Fruit fly (Drosophila melanogaster) whole organism, prepupa: ENCODE data around the gene Osbp.

Source experiments
- Blimp-1 ChIP-seq: fragments of 200-800 bp; sonication (Bioruptor generic); optimal IDR thresholded peaks from 3 replicates; lab custom pipeline; 2017; ENCODE audit warnings: missing biosample characterization, missing genetic modification characterization, mild to moderate bottlenecking, moderate library complexity, missing genetic modification reagents
- CG10631 ChIP-seq: fragments of 200-800 bp; sonication (Bioruptor generic); optimal IDR thresholded peaks from 2 replicates; lab custom pipeline; 2016; ENCODE audit warnings: missing biosample characterization, missing genetic modification characterization
- CG11762 ChIP-seq: fragments of 200-800 bp; sonication (Bioruptor generic); optimal IDR thresholded peaks from 3 replicates; lab custom pipeline; 2016; ENCODE audit warnings: missing biosample characterization, missing genetic modification characterization; ENCODE audit not compliant: insufficient read depth
- CG11902 ChIP-seq: fragments of 200-800 bp; sonication (Bioruptor generic); optimal IDR thresholded peaks from 3 replicates; lab custom pipeline; 2016; ENCODE audit warnings: missing biosample characterization, missing genetic modification characterization
- CG15336 ChIP-seq: fragments of 200-800 bp; sonication (Bioruptor generic); IDR thresholded peaks from 2 replicates; pipeline ENCODE4 v1.3.6; 2022; ENCODE audit warnings: missing biosample characterization, missing genetic modification characterization
- CG1621 ChIP-seq: fragments of 200-800 bp; sonication (Bioruptor generic); optimal IDR thresholded peaks from 3 replicates; lab custom pipeline; 2018; ENCODE audit warnings: missing biosample characterization, mild to moderate bottlenecking, missing genetic modification characterization
- CG16779 ChIP-seq: fragments of 200-800 bp; sonication (Bioruptor generic); optimal IDR thresholded peaks from 3 replicates; lab custom pipeline; 2017; ENCODE audit warnings: missing biosample characterization, mild to moderate bottlenecking, missing genetic modification characterization
- CG3032 ChIP-seq: fragments of 200-800 bp; optimal IDR thresholded peaks from 2 replicates; lab custom pipeline; 2019; ENCODE audit warnings: missing biosample characterization, mild to moderate bottlenecking, missing genetic modification characterization, moderate library complexity
- CG31627 ChIP-seq: fragments of 200-800 bp; sonication (Bioruptor generic); optimal IDR thresholded peaks from 3 replicates; lab custom pipeline; 2016; ENCODE audit warnings: missing biosample characterization, missing genetic modification characterization
- CG34406 ChIP-seq: fragments of 200-800 bp; sonication (Bioruptor generic); optimal IDR thresholded peaks from 3 replicates; lab custom pipeline; 2016; ENCODE audit warnings: missing biosample characterization, missing genetic modification characterization
- CG3919 ChIP-seq: fragments of 200-800 bp; sonication (Bioruptor generic); optimal IDR thresholded peaks from 3 replicates; lab custom pipeline; 2016; ENCODE audit warnings: missing biosample characterization, missing genetic modification characterization
- CG4318 ChIP-seq: fragments of 200-800 bp; sonication (Bioruptor generic); optimal IDR thresholded peaks from 3 replicates; lab custom pipeline; 2017; ENCODE audit warnings: missing biosample characterization, mild to moderate bottlenecking, missing genetic modification characterization
- CG6163 ChIP-seq: fragments of 200-800 bp; sonication (Bioruptor generic); IDR thresholded peaks from 3 replicates; pipeline ENCODE4 v1.3.6; 2022; ENCODE audit warnings: missing biosample characterization, missing genetic modification characterization
- CG6276 ChIP-seq: fragments of 200-800 bp; sonication (Bioruptor generic); optimal IDR thresholded peaks from 2 replicates; lab custom pipeline; 2017; ENCODE audit warnings: missing biosample characterization, mild to moderate bottlenecking, missing genetic modification characterization
- CG6792 ChIP-seq: fragments of 200-800 bp; sonication (Bioruptor generic); optimal IDR thresholded peaks from 3 replicates; lab custom pipeline; 2016; ENCODE audit warnings: missing biosample characterization, missing genetic modification characterization
- CG6808 ChIP-seq: fragments of 200-800 bp; sonication (Bioruptor generic); optimal IDR thresholded peaks from 3 replicates; lab custom pipeline; 2017; ENCODE audit warnings: missing biosample characterization, missing genetic modification characterization, mild to moderate bottlenecking, moderate library complexity, missing genetic modification reagents
- CG6854 ChIP-seq: fragments of 200-800 bp; sonication (Bioruptor generic); optimal IDR thresholded peaks from 2 replicates; lab custom pipeline; 2017; ENCODE audit warnings: missing biosample characterization, mild to moderate bottlenecking, missing genetic modification characterization
- CG7368 ChIP-seq: fragments of 200-800 bp; sonication (Bioruptor generic); optimal IDR thresholded peaks from 3 replicates; lab custom pipeline; 2016; ENCODE audit warnings: missing biosample characterization, missing genetic modification characterization
- CG8119 ChIP-seq: fragments of 200-800 bp; sonication (Bioruptor generic); IDR thresholded peaks from 3 replicates; pipeline ENCODE4 v1.3.6; 2022; ENCODE audit warnings: missing biosample characterization, missing genetic modification characterization
- CG8319 ChIP-seq: fragments of 200-800 bp; sonication (Bioruptor generic); optimal IDR thresholded peaks from 3 replicates; lab custom pipeline; 2016; ENCODE audit warnings: missing biosample characterization, missing genetic modification characterization
- CG8632 ChIP-seq: fragments of 200-800 bp; sonication (Bioruptor generic); optimal IDR thresholded peaks from 3 replicates; lab custom pipeline; 2016; ENCODE audit warnings: missing biosample characterization, missing genetic modification characterization
- CG9139 ChIP-seq: fragments of 200-800 bp; sonication (Bioruptor generic); optimal IDR thresholded peaks from 3 replicates; lab custom pipeline; 2017; ENCODE audit warnings: missing biosample characterization, mild to moderate bottlenecking, missing genetic modification characterization
- Eip75B ChIP-seq: fragments of 200-800 bp; sonication (Bioruptor generic); optimal IDR thresholded peaks from 3 replicates; lab custom pipeline; 2016; ENCODE audit warnings: missing biosample characterization, missing genetic modification characterization
- Eip78C ChIP-seq: fragments of 200-800 bp; sonication (Bioruptor generic); peaks from one replicate; lab custom pipeline; 2016; ENCODE audit warnings: missing biosample characterization, missing genetic modification characterization
- Ets21C ChIP-seq: fragments of 200-800 bp; sonication (Bioruptor generic); optimal IDR thresholded peaks from 3 replicates; lab custom pipeline; 2016; ENCODE audit warnings: missing biosample characterization, missing genetic modification characterization
- Ets96B ChIP-seq: fragments of 200-800 bp; optimal IDR thresholded peaks from 2 replicates; lab custom pipeline; 2019; ENCODE audit warnings: missing biosample characterization, mild to moderate bottlenecking, missing genetic modification characterization, moderate library complexity
- Gug ChIP-seq: fragments of 200-800 bp; sonication (Bioruptor generic); IDR thresholded peaks from 2 replicates; pipeline ENCODE4 v1.3.6; 2022; ENCODE audit warnings: missing biosample characterization, missing genetic modification characterization
- Hr39 ChIP-seq: fragments of 200-800 bp; sonication (Bioruptor generic); optimal IDR thresholded peaks from 2 replicates; lab custom pipeline; 2016; ENCODE audit warnings: missing biosample characterization, missing genetic modification characterization
- Hr4 ChIP-seq: fragments of 200-800 bp; sonication (Bioruptor generic); optimal IDR thresholded peaks from 3 replicates; lab custom pipeline; 2016; ENCODE audit warnings: missing biosample characterization, missing genetic modification characterization
- Lpt ChIP-seq: fragments of 200-800 bp; sonication (Bioruptor generic); optimal IDR thresholded peaks from 3 replicates; lab custom pipeline; 2016; ENCODE audit warnings: missing biosample characterization, missing genetic modification characterization
- Met ChIP-seq: fragments of 200-800 bp; sonication (Bioruptor generic); optimal IDR thresholded peaks from 3 replicates; lab custom pipeline; 2016; ENCODE audit warnings: missing biosample characterization, missing genetic modification characterization
- Smox ChIP-seq: fragments of 200-800 bp; sonication (Bioruptor generic); optimal IDR thresholded peaks from 3 replicates; lab custom pipeline; 2016; ENCODE audit warnings: missing biosample characterization, missing genetic modification characterization
- Sox102F ChIP-seq: fragments of 200-800 bp; sonication (Bioruptor generic); optimal IDR thresholded peaks from 2 replicates; lab custom pipeline; 2016; ENCODE audit warnings: missing biosample characterization, mild to moderate bottlenecking, missing genetic modification characterization
- Sox14 ChIP-seq: fragments of 200-800 bp; sonication (Bioruptor generic); optimal IDR thresholded peaks from 3 replicates; lab custom pipeline; 2016; ENCODE audit warnings: missing biosample characterization, missing genetic modification characterization
- achi ChIP-seq: fragments of 200-800 bp; sonication (Bioruptor generic); optimal IDR thresholded peaks from 3 replicates; lab custom pipeline; 2016; ENCODE audit warnings: missing biosample characterization, missing genetic modification characterization
- acj6 ChIP-seq: fragments of 200-800 bp; sonication (Bioruptor generic); optimal IDR thresholded peaks from 3 replicates; lab custom pipeline; 2016; ENCODE audit warnings: missing biosample characterization, missing genetic modification characterization
- dac ChIP-seq: fragments of 200-800 bp; sonication (Bioruptor generic); optimal IDR thresholded peaks from 2 replicates; lab custom pipeline; 2017; ENCODE audit warnings: missing biosample characterization, mild to moderate bottlenecking, missing genetic modification characterization
- dsx ChIP-seq: fragments of 200-800 bp; optimal IDR thresholded peaks from 3 replicates; lab custom pipeline; 2019; ENCODE audit warnings: missing biosample characterization, mild to moderate bottlenecking, missing genetic modification characterization, moderate library complexity; ENCODE audit not compliant: poor library complexity, severe bottlenecking
- eg ChIP-seq: fragments of 200-800 bp; sonication (Bioruptor generic); IDR thresholded peaks from 3 replicates; pipeline ENCODE4 v1.3.6; 2022; ENCODE audit warnings: missing biosample characterization, missing genetic modification characterization
- esn ChIP-seq: fragments of 200-800 bp; sonication (Bioruptor generic); optimal IDR thresholded peaks from 2 replicates; lab custom pipeline; 2016; ENCODE audit warnings: missing biosample characterization, mild to moderate bottlenecking, missing genetic modification characterization, moderate library complexity
- fd59A ChIP-seq: fragments of 200-800 bp; sonication (Bioruptor generic); optimal IDR thresholded peaks from 2 replicates; lab custom pipeline; 2017; ENCODE audit warnings: missing biosample characterization, mild to moderate bottlenecking, missing genetic modification characterization, missing genetic modification reagents
- fd85E ChIP-seq: fragments of 200-800 bp; sonication (Bioruptor generic); optimal IDR thresholded peaks from 3 replicates; lab custom pipeline; 2016; ENCODE audit warnings: missing biosample characterization, missing genetic modification characterization
- fkh ChIP-seq: fragments of 200-800 bp; sonication (Bioruptor generic); optimal IDR thresholded peaks from 3 replicates; lab custom pipeline; 2017; ENCODE audit warnings: missing biosample characterization, mild to moderate bottlenecking, missing genetic modification characterization, moderate library complexity
- lz ChIP-seq: fragments of 200-800 bp; sonication (Bioruptor generic); optimal IDR thresholded peaks from 3 replicates; lab custom pipeline; 2016; ENCODE audit warnings: missing biosample characterization, missing genetic modification characterization
- net ChIP-seq: fragments of 200-800 bp; sonication (Bioruptor generic); optimal IDR thresholded peaks from 3 replicates; lab custom pipeline; 2016; ENCODE audit warnings: missing biosample characterization, missing genetic modification characterization
- salr ChIP-seq, 2 experiments: fragments of 200-800 bp; sonication (Bioruptor generic); optimal IDR thresholded peaks; 3 replicates each; lab custom pipeline; 2016 to 2018; ENCODE audit warnings: missing biosample characterization in 2 of 2, missing genetic modification characterization in 2 of 2, mild to moderate bottlenecking in 1 of 2
- ss ChIP-seq, 2 experiments: fragments of 200-800 bp; sonication (Bioruptor generic); optimal IDR thresholded peaks; 2 replicates in 1 of 2; 3 replicates in 1 of 2; lab custom pipeline; 2017 to 2018; ENCODE audit warnings: mild to moderate bottlenecking in 2 of 2, missing biosample characterization in 2 of 2, missing genetic modification characterization in 2 of 2, moderate library complexity in 1 of 2
- svp ChIP-seq: fragments of 200-800 bp; sonication (Bioruptor generic); peaks from one replicate; lab custom pipeline; 2016; ENCODE audit warnings: missing biosample characterization, missing genetic modification characterization
- vri ChIP-seq: fragments of 200-800 bp; sonication (Bioruptor generic); optimal IDR thresholded peaks from 3 replicates; lab custom pipeline; 2016; ENCODE audit warnings: missing biosample characterization, mild to moderate bottlenecking, missing genetic modification characterization

The Osbp gene

dm6 chr3R:24983537-24984501, 45.8 kb upstream of the Osbp start, which contains the start of gene tnc:
Gene tnc (plus strand): TSS chr3R:24984384.
- TF ChIP-seq CG6808 (peak; percentile 78), CG3919 (peak; percentile 82), CG6854 (GFP tag; lab: Kevin White, UChicago) (peak; percentile 50), Lpt (GFP tag; lab: Kevin White, UChicago) (peak; percentile 71), svp (GFP tag; lab: Kevin White, UChicago) (peak; percentile 88), vri (GFP tag; lab: Kevin White, UChicago) (peak; percentile 58), CG9139 (GFP tag; lab: Kevin White, UChicago) (peak; percentile 58), Eip75B (GFP tag; lab: Kevin White, UChicago) (peak; percentile 66), Ets21C (GFP tag; lab: Kevin White, UChicago) (peak; percentile 48), dac (GFP tag; lab: Kevin White, UChicago) (peak; percentile 67), CG8319 (GFP tag; lab: Kevin White, UChicago) (peak; percentile 67), Met (GFP tag; lab: Kevin White, UChicago) (peak; percentile 64), salr (GFP tag; optimal IDR thresholded peaks at IDR 0.05; lab: Kevin White, UChicago) (peak in 1 of 2 experiments; percentile 63), CG16779 (tag; lab: Kevin White, UChicago) (peak; percentile 45), Blimp-1 (peak; percentile 72), esn (peak; percentile 89), lz (GFP tag; lab: Kevin White, UChicago) (peak; percentile 74), CG8119 (GFP tag; lab: Robert Waterston, UW) (peak; percentile 87), CG10631 (GFP tag; lab: Kevin White, UChicago) (peak; percentile 88), achi (GFP tag; lab: Kevin White, UChicago) (peak; percentile 84), fkh (no peak), CG15336 (GFP tag; lab: Robert Waterston, UW) (peak; percentile 81; the same call in 1 of the 2 replicates), Hr39 (GFP tag; lab: Kevin White, UChicago) (peak; percentile 60), CG7368 (peak; percentile 48), eg (GFP tag; lab: Robert Waterston, UW) (peak; percentile 62), dsx (GFP tag; lab: Kevin White, UChicago) (peak; percentile 84), fd85E (GFP tag; lab: Kevin White, UChicago) (peak; percentile 24), ss (GFP tag; optimal IDR thresholded peaks at IDR 0.05; lab: Kevin White, UChicago) (peak; percentile 69), CG6792 (peak; percentile 83), Sox102F (peak; percentile 73), Smox (GFP tag; lab: Kevin White, UChicago) (peak; percentile 71), CG11762 (GFP tag; lab: Kevin White, UChicago) (peak; percentile 68), acj6 (peak; percentile 87), Hr4 (GFP tag; lab: Kevin White, UChicago) (peak; percentile 67), CG34406 (GFP tag; lab: Kevin White, UChicago) (peak; percentile 84), CG6163 (GFP tag; lab: Robert Waterston, UW) (peak; percentile 73), Ets96B (tag; lab: Kevin White, UChicago) (peak; percentile 80), Sox14 (GFP tag; lab: Kevin White, UChicago) (peak; percentile 71), fd59A (GFP tag; lab: Kevin White, UChicago) (peak; percentile 63), Gug (peak; percentile 63), CG1621 (tag; lab: Kevin White, UChicago) (peak; percentile 62), Eip78C (GFP tag; lab: Kevin White, UChicago) (peak; percentile 91), CG4318 (peak; percentile 73), net (peak; percentile 79), CG8632 (GFP tag; lab: Kevin White, UChicago) (peak; percentile 80), CG3032 (tag; lab: Kevin White, UChicago) (peak; percentile 81), CG6276 (GFP tag; lab: Kevin White, UChicago) (peak; percentile 69), CG31627 (GFP tag; lab: Kevin White, UChicago) (peak; percentile 54), CG11902 (peak; percentile 70)
